Fruit fly (Drosophila melanogaster): ENCODE measurements around the gene CG4907.

The CG4907 gene

dm6 chr3R:22684044-22684947 is 26.3 kb downstream of the CG4907 start (continued):
- TF ChIP-seq CG12071 (GFP tag; optimal IDR thresholded peaks at IDR 0.05) = peak; percentile 28
- TF ChIP-seq sc (optimal IDR thresholded peaks at IDR 0.05) = no peak
- no peak for TF ChIP-seq sc (GFP tag; optimal IDR thresholded peaks at IDR 0.05)
- TF ChIP-seq Med (GFP tag) = peak; percentile 76
- TF ChIP-seq CG11093 (GFP tag; IDR thresholded peaks at IDR 0.05) = no peak
- TF ChIP-seq ftz-f1 (GFP tag; optimal IDR thresholded peaks at IDR 0.05) = no peak
- no peak for TF ChIP-seq unpg (GFP tag; optimal IDR thresholded peaks at IDR 0.05)
- no peak for TF ChIP-seq CG8944 (GFP tag; optimal IDR thresholded peaks at IDR 0.05)
- no peak for TF ChIP-seq GATAe (GFP tag; conservative IDR thresholded peaks at IDR 0.05)
- no peak for TF ChIP-seq cato (GFP tag; optimal IDR thresholded peaks at IDR 0.05; ENCODE audit: borderline replicate concordance)
- 0 out of 4 replicates have a peak, but pooled peaks have one; percentile 44 for TF ChIP-seq chinmo (GFP tag; IDR thresholded peaks at IDR 0.05; ENCODE audit: partially characterized antibody)
- TF ChIP-seq CG13424 (tag; optimal IDR thresholded peaks at IDR 0.05) = no peak
- TF ChIP-seq Ada2b (GFP tag; IDR thresholded peaks at IDR 0.05) = 0 out of 2 replicates have a peak, but pooled peaks have one; percentile 5
- TF ChIP-seq Meics (GFP tag; optimal IDR thresholded peaks at IDR 0.05) = peak; percentile 19
- TF ChIP-seq danr (GFP tag; IDR thresholded peaks at IDR 0.05) = no peak
- TF ChIP-seq CG8290 (GFP tag; optimal IDR thresholded peaks at IDR 0.05) = no peak
- no peak for TF ChIP-seq CG8290 (tag; optimal IDR thresholded peaks at IDR 0.05)
- no peak for TF ChIP-seq Awh (GFP tag; IDR thresholded peaks at IDR 0.05)
- no peak for TF ChIP-seq Six4 (GFP tag; optimal IDR thresholded peaks at IDR 0.05)
- no peak for TF ChIP-seq Nf-YB (GFP tag; optimal IDR thresholded peaks at IDR 0.05)
- no peak for TF ChIP-seq CG8478 (optimal IDR thresholded peaks at IDR 0.05)
- TF ChIP-seq hkb (optimal IDR thresholded peaks at IDR 0.05) = no peak
- no peak for TF ChIP-seq hkb (GFP tag; IDR thresholded peaks at IDR 0.05)
- TF ChIP-seq Eip74EF (GFP tag; optimal IDR thresholded peaks at IDR 0.05) = no peak
- no peak for TF ChIP-seq tup (GFP tag; optimal IDR thresholded peaks at IDR 0.05)
- no peak for TF ChIP-seq C15 (GFP tag; IDR thresholded peaks at IDR 0.05)
- no peak for TF ChIP-seq Abd-B (GFP tag; optimal IDR thresholded peaks at IDR 0.05)
- TF ChIP-seq CG8388 (GFP tag; optimal IDR thresholded peaks at IDR 0.05) = no peak
- TF ChIP-seq CG5245 (GFP tag; optimal IDR thresholded peaks at IDR 0.05) = no peak
- no peak for TF ChIP-seq CG17328 (GFP tag; IDR thresholded peaks at IDR 0.05)
- no peak for TF ChIP-seq pros (GFP tag; optimal IDR thresholded peaks at IDR 0.05)
- TF ChIP-seq Sin3A (optimal IDR thresholded peaks at IDR 0.05) = no peak
- no peak for TF ChIP-seq CG1602 (GFP tag; optimal IDR thresholded peaks at IDR 0.05)
- TF ChIP-seq CG18476 (GFP tag; optimal IDR thresholded peaks at IDR 0.05) = no peak
- peak; percentile 13 for TF ChIP-seq eyg (GFP tag; optimal IDR thresholded peaks at IDR 0.05)
- no peak for TF ChIP-seq CG17912 (GFP tag; optimal IDR thresholded peaks at IDR 0.05)
- no peak for TF ChIP-seq gcm2 (GFP tag; optimal IDR thresholded peaks at IDR 0.05)
- TF ChIP-seq Lhr (GFP tag; optimal IDR thresholded peaks at IDR 0.05) = no peak
- TF ChIP-seq prd (optimal IDR thresholded peaks at IDR 0.05) = no peak
- no peak for TF ChIP-seq prd (GFP tag; IDR thresholded peaks at IDR 0.05)
- TF ChIP-seq dati (GFP tag; IDR thresholded peaks at IDR 0.05) = no peak

dm6 chr3R:22675447-22675846 is 35.1 kb downstream of the CG4907 start:
- no peak for TF ChIP-seq CG7839 (tag; optimal IDR thresholded peaks at IDR 0.05)
- TF ChIP-seq C15 (GFP tag; IDR thresholded peaks at IDR 0.05) = no peak
- no peak for TF ChIP-seq maf-S (GFP tag; optimal IDR thresholded peaks at IDR 0.05)
- TF ChIP-seq Hmr (GFP tag; optimal IDR thresholded peaks at IDR 0.05) = no peak
- no peak for TF ChIP-seq CG4730 (GFP tag; IDR thresholded peaks at IDR 0.05)
- TF ChIP-seq Taf1 (GFP tag; IDR thresholded peaks at IDR 0.05) = no peak
- TF ChIP-seq vvl (GFP tag; IDR thresholded peaks at IDR 0.05) = peak; percentile 85; the same call in 1 of the 2 replicates
- peak; percentile 39 for TF ChIP-seq abd-A (tag; optimal IDR thresholded peaks at IDR 0.05)
- TF ChIP-seq CG10147 (GFP tag; optimal IDR thresholded peaks at IDR 0.05) = no peak
- TF ChIP-seq Aef1 (GFP tag; IDR thresholded peaks at IDR 0.05) = no peak
- no peak for TF ChIP-seq CG10654 (GFP tag; optimal IDR thresholded peaks at IDR 0.05)
- no peak for TF ChIP-seq Sry-δ (GFP tag; optimal IDR thresholded peaks at IDR 0.05)
- no peak for TF ChIP-seq Ets65A (GFP tag)
- no peak for TF ChIP-seq CG11695 (GFP tag; IDR thresholded peaks at IDR 0.05)

Measured in whole organism, embryonic.